Worm (Caenorhabditis elegans) whole organism, L1 larva: Measurements from ENCODE around the gene lap-1.

Experiments used
- egl-13 ChIP-seq: sonication (generic microtip); optimal IDR thresholded peaks from 2 replicates; lab custom pipeline; 2016; ENCODE audit warnings: missing genotype, missing genetic modification reagents, missing genetic modification characterization, missing compliant biosample characterization
- lin-15B ChIP-seq: fragments of 150-350 bp; sonication (generic microtip); optimal IDR thresholded peaks from 3 replicates; lab custom pipeline; 2014; ENCODE audit warnings: missing biosample characterization, missing genetic modification characterization
- unc-62 ChIP-seq: fragments of 150-350 bp; optimal IDR thresholded peaks from 2 replicates; lab custom pipeline; 2014; ENCODE audit warnings: missing biosample characterization, missing genetic modification reagents, missing genetic modification characterization

ce11 chrIII:8429497-8429896 lies 27.8 kb upstream of the lap-1 start:
- TF ChIP-seq unc-62 (GFP tag; lab: Kevin White, UChicago) = no peak
- no peak for TF ChIP-seq egl-13 (tag; lab: Kevin White, UChicago)
- no peak for TF ChIP-seq lin-15B
